Worm (Caenorhabditis elegans): ENCODE measurements around the gene mlt-4.

- TF ChIP-seq cebp-2 (GFP tag; IDR thresholded peaks at IDR 0.05), result no peak
- TF ChIP-seq ceh-27 (GFP tag; optimal IDR thresholded peaks at IDR 0.05), result no peak
- TF ChIP-seq tlf-1 (GFP tag; optimal IDR thresholded peaks at IDR 0.05), result no peak
- TF ChIP-seq unc-130 (GFP tag; optimal IDR thresholded peaks at IDR 0.05), result no peak
- no peak for TF ChIP-seq unc-62 (GFP tag; optimal IDR thresholded peaks at IDR 0.05)
- TF ChIP-seq egrh-3 (GFP tag; IDR thresholded peaks at IDR 0.05), result no peak
- no peak for TF ChIP-seq madf-8 (GFP tag; conservative IDR thresholded peaks at IDR 0.05)
- TF ChIP-seq ceh-100 (GFP tag; IDR thresholded peaks at IDR 0.05), result no peak
- TF ChIP-seq B0035.1 (tag; optimal IDR thresholded peaks at IDR 0.05), result no peak
- no peak for TF ChIP-seq lin-35 (GFP tag; optimal IDR thresholded peaks at IDR 0.05)
- TF ChIP-seq dpl-1 (GFP tag; optimal IDR thresholded peaks at IDR 0.05), result no peak
Measured at ce11 chrV:20235231-20235630, 54.0 kb downstream of the mlt-4 start.

Measured in whole organism, young adult.